Worm (Caenorhabditis elegans): ENCODE data around the gene mccc-2.

DNA sequence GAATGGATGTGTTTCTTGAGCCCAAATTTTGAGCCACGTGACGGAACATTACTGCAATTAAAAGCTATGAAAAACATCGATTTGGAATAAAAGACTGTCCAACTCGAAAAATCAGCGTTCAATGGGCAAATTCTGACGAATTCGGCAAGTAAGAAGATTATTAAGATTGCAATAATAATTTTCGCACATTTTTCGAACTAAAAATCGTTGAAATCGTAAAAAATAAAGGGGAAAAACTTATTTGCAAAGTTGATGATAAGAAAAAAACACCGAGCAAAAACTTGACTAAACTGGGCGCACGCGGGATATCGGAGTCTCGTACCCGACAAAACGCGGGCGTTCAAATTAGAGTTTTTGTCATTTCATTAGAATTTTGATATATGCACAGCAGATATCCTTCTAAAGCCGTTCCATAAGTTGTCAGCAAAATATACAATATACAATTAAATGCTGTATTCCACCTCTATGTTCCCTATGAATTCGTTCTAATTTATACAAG lies at the start of gene mccc-2, which contains the start of gene mrpl-44:
- no peak for TF ChIP-seq nhr-76 (tag; optimal IDR thresholded peaks at IDR 0.05)
- no peak for TF ChIP-seq sdz-12 (GFP tag; optimal IDR thresholded peaks at IDR 0.05)
- no peak for TF ChIP-seq ces-1 (GFP tag; optimal IDR thresholded peaks at IDR 0.05)
- no peak for TF ChIP-seq F37D6.2 (tag; optimal IDR thresholded peaks at IDR 0.05)
- TF ChIP-seq ceh-44 (GFP tag; IDR thresholded peaks at IDR 0.05): no peak
- no peak for TF ChIP-seq daf-8 (GFP tag; IDR thresholded peaks at IDR 0.05)
- TF ChIP-seq ceh-82 (tag; optimal IDR thresholded peaks at IDR 0.05): no peak
- TF ChIP-seq lin-39 (tag; optimal IDR thresholded peaks at IDR 0.05): no peak
- no peak for TF ChIP-seq ceh-28 (tag; optimal IDR thresholded peaks at IDR 0.05)
- TF ChIP-seq ZK337.2 (GFP tag; IDR thresholded peaks at IDR 0.05): no peak
